Worm (Caenorhabditis elegans) whole organism, young adult: Measurements from ENCODE around the gene C39B5.2.

Experiments used
- C06A6.2 ChIP-seq: fragments of 200-800 bp; sonication (Bioruptor generic); conservative IDR thresholded peaks from 2 replicates; pipeline ENCODE4 v1.3.6; 2022; ENCODE audit warnings: missing genetic modification characterization, missing compliant biosample characterization
- C17E4.6 ChIP-seq: fragments of 200-800 bp; sonication (Bioruptor generic); IDR thresholded peaks from 2 replicates; pipeline ENCODE4 v1.3.6; 2022; ENCODE audit warnings: missing genetic modification reagents, missing genetic modification characterization, missing compliant biosample characterization
- F22D6.2 ChIP-seq: sonication (generic microtip); optimal IDR thresholded peaks from 2 replicates; lab custom pipeline; 2016; ENCODE audit warnings: mild to moderate bottlenecking, missing genetic modification characterization, missing compliant biosample characterization
- F23B12.7 ChIP-seq: sonication (generic microtip); optimal IDR thresholded peaks from 2 replicates; lab custom pipeline; 2017; ENCODE audit warnings: missing genetic modification characterization, mild to moderate bottlenecking, missing compliant biosample characterization, antibody characterized with exemption, moderate library complexity; ENCODE audit not compliant: insufficient read depth
- F39B2.1 ChIP-seq: fragments of 200-800 bp; sonication (Bioruptor generic); IDR thresholded peaks from 2 replicates; pipeline ENCODE4 v1.3.6; 2022; ENCODE audit warnings: missing genetic modification reagents, missing genetic modification characterization, missing compliant biosample characterization
- F55B11.4 ChIP-seq: sonication (generic microtip); optimal IDR thresholded peaks from 2 replicates; lab custom pipeline; 2016; ENCODE audit warnings: missing compliant biosample characterization, missing genetic modification characterization, borderline replicate concordance; ENCODE audit not compliant: insufficient read depth
- K12H6.12 ChIP-seq: fragments of 200-800 bp; sonication (Bioruptor generic); optimal IDR thresholded peaks from 2 replicates; lab custom pipeline; 2018; ENCODE audit warnings: mild to moderate bottlenecking, missing genetic modification characterization, missing compliant biosample characterization
- Y79H2A.3 ChIP-seq: fragments of 200-800 bp; sonication (Bioruptor generic); conservative IDR thresholded peaks from 2 replicates; pipeline ENCODE4 v1.3.6; 2022; ENCODE audit warnings: missing genetic modification reagents, missing genetic modification characterization, missing compliant biosample characterization
- ZK185.1 ChIP-seq: sonication (generic microtip); optimal IDR thresholded peaks from 2 replicates; lab custom pipeline; 2016; ENCODE audit warnings: mild to moderate bottlenecking, missing genetic modification characterization, missing compliant biosample characterization; ENCODE audit not compliant: poor library complexity, severe bottlenecking
- aptf-3 ChIP-seq: fragments of 200-800 bp; sonication (Bioruptor generic); IDR thresholded peaks from 2 replicates; pipeline ENCODE4 v1.3.6; 2022; ENCODE audit warnings: missing genetic modification characterization, missing compliant biosample characterization
- bed-2 ChIP-seq: fragments of 200-800 bp; sonication (Bioruptor generic); IDR thresholded peaks from 2 replicates; pipeline ENCODE4 v1.3.6; 2022; ENCODE audit warnings: missing genetic modification reagents, missing genetic modification characterization, missing compliant biosample characterization
- cebp-1 ChIP-seq, 2 experiments: fragments of 200-800 bp in 1 of 2; sonication (Bioruptor generic) in 1 of 2; sonication (generic microtip) in 1 of 2; IDR thresholded peaks in 1 of 2; optimal IDR thresholded peaks in 1 of 2; 2 replicates each; pipeline versions ENCODE4 v1.3.6 to Lab custom; 2017 to 2022; ENCODE audit warnings: missing compliant biosample characterization in 2 of 2, missing genetic modification characterization in 2 of 2, mild to moderate bottlenecking in 1 of 2, missing genetic modification reagents in 1 of 2, moderate library complexity in 1 of 2
- ceh-100 ChIP-seq: fragments of 200-800 bp; sonication (Bioruptor generic); IDR thresholded peaks from 2 replicates; pipeline ENCODE4 v1.3.6; 2022; ENCODE audit warnings: missing genetic modification reagents, missing genetic modification characterization, missing compliant biosample characterization
- dpl-1 ChIP-seq: fragments of 150-350 bp; optimal IDR thresholded peaks from 2 replicates; lab custom pipeline; 2014; ENCODE audit warnings: missing biosample characterization, missing genetic modification reagents, missing genetic modification characterization
- egl-44 ChIP-seq: fragments of 200-800 bp; sonication (Bioruptor generic); IDR thresholded peaks from 2 replicates; pipeline ENCODE4 v1.3.6; 2022; ENCODE audit warnings: missing genetic modification reagents, missing genetic modification characterization, missing compliant biosample characterization
- egrh-3 ChIP-seq: fragments of 200-800 bp; sonication (Bioruptor generic); IDR thresholded peaks from 2 replicates; pipeline ENCODE4 v1.3.6; 2022; ENCODE audit warnings: missing genetic modification reagents, missing genetic modification characterization, missing compliant biosample characterization
- ets-4 ChIP-seq: fragments of 200-800 bp; sonication (Bioruptor generic); optimal IDR thresholded peaks from 2 replicates; lab custom pipeline; 2018; ENCODE audit warnings: mild to moderate bottlenecking, missing genetic modification characterization, missing compliant biosample characterization
- fkh-3 ChIP-seq: sonication (generic microtip); optimal IDR thresholded peaks from 2 replicates; lab custom pipeline; 2016; ENCODE audit warnings: mild to moderate bottlenecking, missing genetic modification characterization, missing compliant biosample characterization
- gei-17 ChIP-seq: fragments of 200-800 bp; sonication (Bioruptor generic); optimal IDR thresholded peaks from 2 replicates; lab custom pipeline; 2018; ENCODE audit warnings: mild to moderate bottlenecking, missing genetic modification characterization, missing compliant biosample characterization
- him-1 ChIP-seq: sonication (generic microtip); optimal IDR thresholded peaks from 2 replicates; lab custom pipeline; 2016; ENCODE audit warnings: missing genotype, missing genetic modification reagents, missing genetic modification characterization, missing compliant biosample characterization
- hlh-12 ChIP-seq: sonication (generic microtip); optimal IDR thresholded peaks from 2 replicates; lab custom pipeline; 2016; ENCODE audit warnings: missing genetic modification characterization, missing compliant biosample characterization
- let-607 ChIP-seq, 2 experiments: fragments of 200-800 bp in 1 of 2; sonication (Bioruptor generic) in 1 of 2; sonication (generic microtip) in 1 of 2; optimal IDR thresholded peaks; 2 replicates each; lab custom pipeline; 2016 to 2018; ENCODE audit warnings: mild to moderate bottlenecking in 2 of 2, missing compliant biosample characterization in 2 of 2, missing genetic modification characterization in 2 of 2, moderate library complexity in 2 of 2, missing genotype in 1 of 2
- madf-10 ChIP-seq: sonication (generic microtip); optimal IDR thresholded peaks from 2 replicates; lab custom pipeline; 2016; ENCODE audit warnings: mild to moderate bottlenecking, missing genetic modification characterization, missing compliant biosample characterization
- madf-3 ChIP-seq: fragments of 200-800 bp; sonication (Bioruptor generic); IDR thresholded peaks from 2 replicates; pipeline ENCODE4 v1.3.6; 2022; ENCODE audit warnings: missing genetic modification reagents, missing genetic modification characterization, missing compliant biosample characterization
- madf-8 ChIP-seq: fragments of 200-800 bp; sonication (Bioruptor generic); conservative IDR thresholded peaks from 2 replicates; pipeline ENCODE4 v1.3.6; 2022; ENCODE audit warnings: missing genetic modification reagents, missing genetic modification characterization, missing compliant biosample characterization
- nfyb-1 ChIP-seq: fragments of 200-800 bp; sonication (Bioruptor generic); IDR thresholded peaks from 2 replicates; pipeline ENCODE4 v1.3.6; 2022; ENCODE audit warnings: missing genetic modification reagents, missing genetic modification characterization, missing compliant biosample characterization
- nhr-27 ChIP-seq: fragments of 200-800 bp; sonication (Bioruptor generic); optimal IDR thresholded peaks from 2 replicates; lab custom pipeline; 2018; ENCODE audit warnings: mild to moderate bottlenecking, missing genetic modification characterization, moderate library complexity, missing compliant biosample characterization
- nhr-90 ChIP-seq: sonication (generic microtip); optimal IDR thresholded peaks from 2 replicates; lab custom pipeline; 2016; ENCODE audit warnings: missing genotype, mild to moderate bottlenecking, missing genetic modification characterization, missing compliant biosample characterization
- rpc-1 ChIP-seq, 2 experiments: fragments of 150-350 bp in 1 of 2; sonication (generic microtip) in 1 of 2; optimal IDR thresholded peaks; 2 replicates each; lab custom pipeline; 2014 to 2018; ENCODE audit warnings: missing biosample characterization in 1 of 2, missing genetic modification characterization in 1 of 2, missing genetic modification reagents in 1 of 2, missing genotype in 1 of 2
- sdz-38 ChIP-seq: sonication (generic microtip); optimal IDR thresholded peaks from 2 replicates; lab custom pipeline; 2016; ENCODE audit warnings: missing genotype, missing genetic modification characterization, missing compliant biosample characterization
- sea-2 ChIP-seq: fragments of 200-800 bp; sonication (Bioruptor generic); IDR thresholded peaks from 2 replicates; pipeline ENCODE4 v1.3.6; 2022; ENCODE audit warnings: missing genetic modification characterization, missing compliant biosample characterization
- snpc-1.1 ChIP-seq: sonication (generic microtip); optimal IDR thresholded peaks from 2 replicates; lab custom pipeline; 2017; ENCODE audit warnings: missing genetic modification characterization, mild to moderate bottlenecking, missing compliant biosample characterization, antibody characterized with exemption, moderate library complexity, missing genotype, missing genetic modification reagents; ENCODE audit not compliant: insufficient read depth
- snpc-1.3 ChIP-seq: sonication (generic microtip); optimal IDR thresholded peaks from 2 replicates; lab custom pipeline; 2017; ENCODE audit warnings: missing genetic modification characterization, mild to moderate bottlenecking, missing compliant biosample characterization, antibody characterized with exemption, moderate library complexity, missing genotype, missing genetic modification reagents; ENCODE audit not compliant: insufficient read depth
- somi-1 ChIP-seq: fragments of 200-800 bp; sonication (Bioruptor generic); optimal IDR thresholded peaks from 2 replicates; lab custom pipeline; 2018; ENCODE audit warnings: mild to moderate bottlenecking, missing genetic modification characterization, missing compliant biosample characterization
- tlf-1 ChIP-seq: fragments of 200-800 bp; sonication (Bioruptor generic); optimal IDR thresholded peaks from 2 replicates; lab custom pipeline; 2018; ENCODE audit warnings: mild to moderate bottlenecking, missing genetic modification characterization, missing compliant biosample characterization
- xnd-1 ChIP-seq: sonication (generic microtip); optimal IDR thresholded peaks from 2 replicates; lab custom pipeline; 2016; ENCODE audit warnings: missing genotype, missing genetic modification reagents, missing genetic modification characterization, missing compliant biosample characterization
- ztf-22 ChIP-seq: fragments of 200-800 bp; sonication (Bioruptor generic); optimal IDR thresholded peaks from 2 replicates; lab custom pipeline; 2018; ENCODE audit warnings: mild to moderate bottlenecking, missing genetic modification characterization, moderate library complexity, missing compliant biosample characterization
- ztf-25 ChIP-seq: fragments of 200-800 bp; sonication (Bioruptor generic); IDR thresholded peaks from 2 replicates; pipeline ENCODE4 v1.3.6; 2022; ENCODE audit warnings: missing genetic modification reagents, missing genetic modification characterization, missing compliant biosample characterization

C39B5.2 gene

ce11 chrIII:2232360-2232759 is 2.3 kb upstream of the C39B5.2 start, which contains the start of gene fbxa-47:
Gene fbxa-47 (minus strand): TSS chrIII:2232460.
- TF ChIP-seq aptf-3 (no peak), ZK185.1 (tag; lab: Kevin White, UChicago) (no peak), gei-17 (no peak), cebp-1 (GFP tag; IDR thresholded peaks at IDR 0.05; lab: Robert Waterston, UW) (no peak), cebp-1 (tag; optimal IDR thresholded peaks at IDR 0.05; lab: Kevin White, UChicago) (no peak), him-1 (tag; lab: Kevin White, UChicago) (no peak), ets-4 (GFP tag; lab: Kevin White, UChicago) (no peak), egl-44 (GFP tag; lab: Robert Waterston, UW) (no peak), F22D6.2 (tag; lab: Kevin White, UChicago) (no peak)

ce11 chrIII:2233399-2233798 is 1.3 kb upstream of the C39B5.2 start:
- no peak for TF ChIP-seq let-607 (tag; optimal IDR thresholded peaks at IDR 0.05; lab: Kevin White, UChicago)
- no peak for TF ChIP-seq xnd-1
- no peak for TF ChIP-seq F23B12.7 (tag; lab: Kevin White, UChicago)
- no peak for TF ChIP-seq sea-2 (GFP tag; lab: Robert Waterston, UW)
- TF ChIP-seq rpc-1 (optimal IDR thresholded peaks at IDR 0.05; lab: Kevin White, UChicago) = no peak
- TF ChIP-seq rpc-1 (tag; optimal IDR thresholded peaks at IDR 0.05; lab: Kevin White, UChicago) = no peak
- TF ChIP-seq madf-8 (GFP tag; lab: Robert Waterston, UW) = no peak
- TF ChIP-seq C06A6.2 (GFP tag; lab: Robert Waterston, UW) = no peak
- TF ChIP-seq bed-2 (GFP tag; lab: Robert Waterston, UW) = no peak
- TF ChIP-seq Y79H2A.3 (GFP tag; lab: Robert Waterston, UW) = no peak
- TF ChIP-seq him-1 (tag; lab: Kevin White, UChicago) = no peak
- TF ChIP-seq tlf-1 (GFP tag; lab: Kevin White, UChicago) = no peak
- TF ChIP-seq nhr-90 (tag; lab: Kevin White, UChicago) = no peak
- no peak for TF ChIP-seq hlh-12 (tag; lab: Kevin White, UChicago)
- no peak for TF ChIP-seq gei-17

ce11 chrIII:2239587-2240144 is 5.0 kb downstream of the C39B5.2 start, which contains the start of gene C39B5.10:
Gene C39B5.10 (minus strand): TSS chrIII:2239637.
- TF ChIP-seq F22D6.2 (tag; lab: Kevin White, UChicago) (no peak), snpc-1.3 (tag; lab: Kevin White, UChicago) (no peak), C06A6.2 (GFP tag; lab: Robert Waterston, UW) (no peak), ztf-25 (no peak), dpl-1 (GFP tag; lab: Kevin White, UChicago) (no peak), sdz-38 (no peak), somi-1 (GFP tag; lab: Kevin White, UChicago) (no peak), F23B12.7 (tag; lab: Kevin White, UChicago) (no peak), F55B11.4 (tag; lab: Kevin White, UChicago) (no peak), nhr-27 (tag; lab: Kevin White, UChicago) (no peak), C17E4.6 (GFP tag; lab: Robert Waterston, UW) (no peak), K12H6.12 (tag; lab: Kevin White, UChicago) (no peak), snpc-1.1 (no peak), nfyb-1 (no peak), aptf-3 (no peak)
- TF ChIP-seq, all 124 proteins: peak for 0

- TF ChIP-seq egrh-3 (GFP tag; lab: Robert Waterston, UW) (no peak), snpc-1.1 (no peak), madf-10 (tag; lab: Kevin White, UChicago) (no peak), madf-8 (GFP tag; lab: Robert Waterston, UW) (no peak), ceh-100 (no peak), ztf-22 (GFP tag; lab: Kevin White, UChicago) (no peak), madf-3 (no peak), F39B2.1 (GFP tag; lab: Robert Waterston, UW) (no peak), fkh-3 (tag; lab: Kevin White, UChicago) (no peak)
Measured at ce11 chrIII:2240471-2240870, 5.8 kb downstream of the C39B5.2 start, which contains the start of gene srz-56. Gene srz-56 (plus strand): TSS chrIII:2240771.
